Fruit fly (Drosophila melanogaster) whole organism, embryonic: ENCODE measurements around the gene Vps26.

Experiments used
- Adf1 ChIP-seq: fragments of 200-800 bp; sonication (Bioruptor generic); IDR thresholded peaks from 2 replicates; pipeline ENCODE4 v1.3.6; 2022; ENCODE audit warnings: missing biosample characterization, missing genetic modification characterization
- CG10366 ChIP-seq: fragments of 200-800 bp; sonication (Bioruptor generic); IDR thresholded peaks from 2 replicates; pipeline ENCODE4 v1.3.6; 2022; ENCODE audit warnings: missing biosample characterization, missing genetic modification characterization
- CG10543 ChIP-seq: fragments of 200-800 bp; sonication (Bioruptor generic); optimal IDR thresholded peaks from 3 replicates; lab custom pipeline; 2017; ENCODE audit warnings: missing biosample characterization, mild to moderate bottlenecking, missing genetic modification characterization, moderate library complexity
- CG10654 ChIP-seq: fragments of 200-800 bp; sonication (Bioruptor generic); optimal IDR thresholded peaks from 2 replicates; lab custom pipeline; 2016; ENCODE audit warnings: missing biosample characterization, missing genetic modification characterization
- CG12155 ChIP-seq: fragments of 200-800 bp; sonication (Bioruptor generic); optimal IDR thresholded peaks from 3 replicates; lab custom pipeline; 2016; ENCODE audit warnings: missing biosample characterization, missing genetic modification characterization
- CG12299 ChIP-seq: fragments of 200-800 bp; sonication (Bioruptor generic); optimal IDR thresholded peaks from 2 replicates; lab custom pipeline; 2018; ENCODE audit warnings: missing biosample characterization, mild to moderate bottlenecking, missing genetic modification characterization
- CG13894 ChIP-seq: fragments of 200-800 bp; sonication (Bioruptor generic); optimal IDR thresholded peaks from 3 replicates; lab custom pipeline; 2018; ENCODE audit warnings: missing biosample characterization, mild to moderate bottlenecking, missing genetic modification characterization, moderate library complexity
- CG15601 ChIP-seq: fragments of 200-800 bp; sonication (Bioruptor generic); optimal IDR thresholded peaks from 3 replicates; lab custom pipeline; 2019; ENCODE audit warnings: missing biosample characterization, mild to moderate bottlenecking, missing genetic modification characterization, moderate library complexity
- CG17359 ChIP-seq: fragments of 200-800 bp; sonication (Bioruptor generic); optimal IDR thresholded peaks from 3 replicates; lab custom pipeline; 2018; ENCODE audit warnings: missing biosample characterization, mild to moderate bottlenecking, missing genetic modification characterization, moderate library complexity
- CG1792 ChIP-seq: fragments of 200-800 bp; sonication (Bioruptor generic); optimal IDR thresholded peaks from 2 replicates; lab custom pipeline; 2016; ENCODE audit warnings: missing biosample characterization, missing genetic modification characterization
- CG18262 ChIP-seq: fragments of 200-800 bp; optimal IDR thresholded peaks from 3 replicates; lab custom pipeline; 2019; ENCODE audit warnings: missing biosample characterization, mild to moderate bottlenecking, missing genetic modification characterization, moderate library complexity
- CG2120 ChIP-seq: fragments of 200-800 bp; sonication (Bioruptor generic); optimal IDR thresholded peaks from 3 replicates; lab custom pipeline; 2016; ENCODE audit warnings: missing biosample characterization, missing genetic modification characterization
- CG2199 ChIP-seq: fragments of 200-800 bp; sonication (Bioruptor generic); IDR thresholded peaks from 3 replicates; pipeline ENCODE4 v1.3.6; 2022; ENCODE audit warnings: missing biosample characterization, missing genetic modification characterization
- CG2202 ChIP-seq: fragments of 200-800 bp; sonication (Bioruptor generic); optimal IDR thresholded peaks from 2 replicates; lab custom pipeline; 2018; ENCODE audit warnings: missing biosample characterization, mild to moderate bottlenecking, missing genetic modification characterization
- CG30020 ChIP-seq: fragments of 200-800 bp; optimal IDR thresholded peaks from 2 replicates; lab custom pipeline; 2019; ENCODE audit warnings: missing biosample characterization, mild to moderate bottlenecking, missing genetic modification characterization, moderate library complexity
- CG31441 ChIP-seq: fragments of 200-800 bp; sonication (Bioruptor generic); IDR thresholded peaks from 2 replicates; pipeline ENCODE4 v1.3.6; 2022; ENCODE audit warnings: missing biosample characterization, missing genetic modification characterization
- CG33557 ChIP-seq: fragments of 200-800 bp; sonication (Bioruptor generic); optimal IDR thresholded peaks from 2 replicates; lab custom pipeline; 2019; ENCODE audit warnings: missing biosample characterization, mild to moderate bottlenecking, missing genetic modification characterization, moderate library complexity
- CG4328 ChIP-seq: fragments of 200-800 bp; sonication (Bioruptor generic); optimal IDR thresholded peaks from 3 replicates; lab custom pipeline; 2017; ENCODE audit warnings: missing biosample characterization, missing genetic modification reagents, missing genetic modification characterization
- CG5245 ChIP-seq: fragments of 200-800 bp; sonication (Bioruptor generic); optimal IDR thresholded peaks from 3 replicates; lab custom pipeline; 2016; ENCODE audit warnings: missing biosample characterization, missing genetic modification characterization
- CG8290 ChIP-seq, 3 experiments: fragments of 200-800 bp; sonication (Bioruptor generic); optimal IDR thresholded peaks; 2 replicates each; lab custom pipeline; 2016 to 2019; ENCODE audit warnings: missing biosample characterization in 3 of 3, missing genetic modification characterization in 3 of 3, mild to moderate bottlenecking in 2 of 3, moderate library complexity in 1 of 3
- CkIIα-i1 ChIP-seq: fragments of 200-800 bp; sonication (Bioruptor generic); IDR thresholded peaks from 2 replicates; pipeline ENCODE4 v1.3.6; 2022; ENCODE audit warnings: missing biosample characterization, missing genetic modification characterization
- Fer3 ChIP-seq: fragments of 200-800 bp; sonication (Bioruptor generic); optimal IDR thresholded peaks from 2 replicates; lab custom pipeline; 2018; ENCODE audit warnings: missing biosample characterization, mild to moderate bottlenecking, missing genetic modification characterization, moderate library complexity
- HmgZ ChIP-seq: fragments of 200-800 bp; sonication (Bioruptor generic); optimal IDR thresholded peaks from 2 replicates; lab custom pipeline; 2018; ENCODE audit warnings: missing biosample characterization, mild to moderate bottlenecking, missing genetic modification characterization
- Hr39 ChIP-seq: fragments of >200 bp; optimal IDR thresholded peaks from 2 replicates; lab custom pipeline; 2017
- Meics ChIP-seq: fragments of 200-800 bp; sonication (Bioruptor generic); optimal IDR thresholded peaks from 2 replicates; lab custom pipeline; 2017; ENCODE audit warnings: missing biosample characterization, mild to moderate bottlenecking, missing genetic modification characterization
- Mes4 ChIP-seq: fragments of 200-800 bp; sonication (Bioruptor generic); optimal IDR thresholded peaks from 2 replicates; lab custom pipeline; 2016; ENCODE audit warnings: missing biosample characterization, missing genetic modification characterization
- Nf-YB ChIP-seq: fragments of 200-800 bp; sonication (Bioruptor generic); optimal IDR thresholded peaks from 3 replicates; lab custom pipeline; 2019; ENCODE audit warnings: missing biosample characterization, mild to moderate bottlenecking, missing genetic modification characterization, moderate library complexity
- Ptx1 ChIP-seq: fragments of 200-800 bp; sonication (Bioruptor generic); IDR thresholded peaks from 2 replicates; pipeline ENCODE4 v1.3.6; 2022; ENCODE audit warnings: missing biosample characterization, missing genetic modification characterization
- Sin3A ChIP-seq: fragments of >200 bp; optimal IDR thresholded peaks from 2 replicates; lab custom pipeline; 2018
- Xrp1 ChIP-seq: fragments of 200-800 bp; sonication (Bioruptor generic); IDR thresholded peaks from 2 replicates; pipeline ENCODE4 v1.3.6; 2022; ENCODE audit warnings: missing biosample characterization, missing genetic modification characterization
- abd-A ChIP-seq: fragments of 200-800 bp; sonication (Bioruptor generic); optimal IDR thresholded peaks from 3 replicates; lab custom pipeline; 2019; ENCODE audit warnings: missing biosample characterization, mild to moderate bottlenecking, missing genetic modification characterization, moderate library complexity
- bcd ChIP-seq: fragments of 200-800 bp; sonication (Bioruptor generic); optimal IDR thresholded peaks from 2 replicates; lab custom pipeline; 2017; ENCODE audit warnings: missing biosample characterization, mild to moderate bottlenecking, missing genetic modification characterization
- btn ChIP-seq: fragments of 200-800 bp; sonication (Bioruptor generic); optimal IDR thresholded peaks from 2 replicates; lab custom pipeline; 2016; ENCODE audit warnings: missing biosample characterization, missing genetic modification characterization
- cwo ChIP-seq: fragments of 200-800 bp; sonication (Bioruptor generic); optimal IDR thresholded peaks from 3 replicates; lab custom pipeline; 2017; ENCODE audit warnings: missing biosample characterization, missing genetic modification characterization, mild to moderate bottlenecking, moderate library complexity, missing genetic modification reagents
- grau ChIP-seq: fragments of 200-800 bp; optimal IDR thresholded peaks from 3 replicates; lab custom pipeline; 2019; ENCODE audit warnings: missing biosample characterization, mild to moderate bottlenecking, missing genetic modification characterization, moderate library complexity
- insv ChIP-seq, 2 experiments: fragments of 200-800 bp; sonication (Bioruptor generic); optimal IDR thresholded peaks; 3 replicates each; lab custom pipeline; 2016 to 2018; ENCODE audit warnings: missing biosample characterization in 2 of 2, missing genetic modification characterization in 2 of 2
- ken ChIP-seq: fragments of 200-800 bp; sonication (Bioruptor generic); IDR thresholded peaks from 3 replicates; pipeline ENCODE4 v1.3.6; 2022; ENCODE audit warnings: missing biosample characterization, missing genetic modification characterization
- nau ChIP-seq: fragments of 200-800 bp; sonication (Bioruptor generic); optimal IDR thresholded peaks from 3 replicates; lab custom pipeline; 2017; ENCODE audit warnings: missing biosample characterization, mild to moderate bottlenecking, missing genetic modification characterization, missing genetic modification reagents
- nerfin-2 ChIP-seq: fragments of 200-800 bp; sonication (Bioruptor generic); IDR thresholded peaks from 2 replicates; pipeline ENCODE4 v1.3.6; 2022; ENCODE audit warnings: missing biosample characterization, missing genetic modification characterization; ENCODE audit not compliant: partially characterized antibody
- oc ChIP-seq: fragments of 200-800 bp; sonication (Bioruptor generic); optimal IDR thresholded peaks from 2 replicates; lab custom pipeline; 2018; ENCODE audit warnings: missing biosample characterization, mild to moderate bottlenecking, missing genetic modification characterization, moderate library complexity
- ro ChIP-seq: fragments of 200-800 bp; sonication (Bioruptor generic); IDR thresholded peaks from 2 replicates; pipeline ENCODE4 v1.3.6; 2022; ENCODE audit warnings: missing biosample characterization, missing genetic modification characterization
- row ChIP-seq: fragments of 200-800 bp; sonication (Bioruptor generic); IDR thresholded peaks from 3 replicates; pipeline ENCODE4 v1.3.6; 2022; ENCODE audit warnings: missing biosample characterization, missing genetic modification characterization
- sens-2 ChIP-seq: fragments of 200-800 bp; sonication (Bioruptor generic); IDR thresholded peaks from 2 replicates; pipeline ENCODE4 v1.3.6; 2022; ENCODE audit warnings: missing biosample characterization, missing genetic modification characterization
- sna ChIP-seq: fragments of 200-800 bp; sonication (Bioruptor generic); IDR thresholded peaks from 2 replicates; pipeline ENCODE4 v1.3.6; 2022; ENCODE audit warnings: missing biosample characterization, missing genetic modification characterization; ENCODE audit not compliant: partially characterized antibody
- sob ChIP-seq: fragments of 200-800 bp; sonication (Bioruptor generic); IDR thresholded peaks from 2 replicates; pipeline ENCODE4 v1.3.6; 2022; ENCODE audit warnings: missing biosample characterization, missing genetic modification characterization
- sug ChIP-seq: fragments of 200-800 bp; optimal IDR thresholded peaks from 2 replicates; lab custom pipeline; 2019; ENCODE audit warnings: missing biosample characterization, mild to moderate bottlenecking, missing genetic modification characterization, moderate library complexity
- tap ChIP-seq: fragments of 200-800 bp; optimal IDR thresholded peaks from 3 replicates; lab custom pipeline; 2019; ENCODE audit warnings: missing biosample characterization, mild to moderate bottlenecking, missing genetic modification characterization, moderate library complexity
- tgo ChIP-seq: fragments of 200-800 bp; sonication (Bioruptor generic); IDR thresholded peaks from 3 replicates; pipeline ENCODE4 v1.3.6; 2022; ENCODE audit warnings: missing biosample characterization, missing genetic modification characterization
- zfh1 ChIP-seq: fragments of 200-800 bp; sonication (Bioruptor generic); IDR thresholded peaks from 3 replicates; pipeline ENCODE4 v1.3.6; 2022; ENCODE audit warnings: missing biosample characterization, missing genetic modification characterization

Gene Vps26

dm6 chrX:1877107-1877736, 3.6 kb downstream of the Vps26 start, which contains the start of the genes CG14817 and CG14805 (continued):
- TF ChIP-seq CG2120 (GFP tag; lab: Kevin White, UChicago) (peak; percentile 7), CG4328 (peak; percentile 88), btn (GFP tag; lab: Kevin White, UChicago) (no peak), insv (GFP tag; optimal IDR thresholded peaks at IDR 0.05; lab: Kevin White, UChicago) (peak in 1 of 2 experiments; percentile 56), CG10366 (GFP tag; lab: Robert Waterston, UW) (peak; percentile 21; the same call in 1 of the 2 replicates), sug (tag; lab: Kevin White, UChicago) (peak; percentile 72), Xrp1 (GFP tag; lab: Robert Waterston, UW) (0 out of 2 replicates have a peak, but pooled peaks have one; percentile 9), CG1792 (no peak), nerfin-2 (GFP tag; lab: Robert Waterston, UW) (no peak), Nf-YB (peak; percentile 51), sens-2 (GFP tag; lab: Robert Waterston, UW) (peak; percentile 41), CG10654 (peak; percentile 23), sna (GFP tag; lab: Robert Waterston, UW) (0 out of 2 replicates have a peak, but pooled peaks have one; percentile 49), CG31441 (GFP tag; lab: Robert Waterston, UW) (peak; percentile 75), nau (GFP tag; lab: Kevin White, UChicago) (no peak), zfh1 (GFP tag; lab: Robert Waterston, UW) (peak; percentile 51; the same call in 1 of the 3 replicates), CG2202 (tag; lab: Kevin White, UChicago) (peak; percentile 65), CG8290 (GFP tag; optimal IDR thresholded peaks at IDR 0.05; lab: Kevin White, UChicago) (peak; percentile 27), CG8290 (tag; optimal IDR thresholded peaks at IDR 0.05; lab: Kevin White, UChicago) (peak in 1 of 2 experiments; percentile 59), CG30020 (tag; lab: Kevin White, UChicago) (peak; percentile 40), Meics (GFP tag; lab: Kevin White, UChicago) (peak; percentile 89), abd-A (no peak), Fer3 (tag; lab: Kevin White, UChicago) (peak; percentile 76), tgo (GFP tag; lab: Robert Waterston, UW) (peak; percentile 48; the same call in 1 of the 3 replicates), CG10543 (GFP tag; lab: Kevin White, UChicago) (peak; percentile 89), ro (GFP tag; lab: Robert Waterston, UW) (no peak), bcd (GFP tag; lab: Kevin White, UChicago) (peak; percentile 79), CG12155 (no peak), CG13894 (tag; lab: Kevin White, UChicago) (peak; percentile 80), Adf1 (GFP tag; lab: Robert Waterston, UW) (no peak; the same call in 1 of the 2 replicates), CG17359 (peak; percentile 73), CG5245 (GFP tag; lab: Kevin White, UChicago) (no peak), cwo (GFP tag; lab: Kevin White, UChicago) (peak; percentile 38), HmgZ (peak; percentile 76), grau (tag; lab: Kevin White, UChicago) (peak; percentile 66), CG33557 (GFP tag; lab: Kevin White, UChicago) (peak; percentile 70), CG2199 (GFP tag; lab: Robert Waterston, UW) (no peak), tap (tag; lab: Kevin White, UChicago) (peak; percentile 69), CG12299 (tag; lab: Kevin White, UChicago) (peak; percentile 81), ken (GFP tag; lab: Robert Waterston, UW) (0 out of 3 replicates have a peak, but pooled peaks have one; percentile 40), Ptx1 (GFP tag; lab: Robert Waterston, UW) (no peak), CG15601 (tag; lab: Kevin White, UChicago) (peak; percentile 74), CG18262 (tag; lab: Kevin White, UChicago) (peak; percentile 58), row (GFP tag; lab: Robert Waterston, UW) (peak; percentile 19; the same call in 1 of the 3 replicates), Hr39 (lab: Kevin White, UChicago) (no peak), Mes4 (peak; percentile 58), sob (GFP tag; lab: Robert Waterston, UW) (peak; percentile 64), oc (no peak), Sin3A (no peak), CkIIα-i1 (0 out of 2 replicates have a peak, but pooled peaks have one; percentile 2)
